Fruit fly (Drosophila melanogaster): ENCODE data around the gene CG10347.

dm6 chrX:11855950-11856349 lies 1.2 kb upstream of the CG10347 start:
- no peak for TF ChIP-seq psq (optimal IDR thresholded peaks at IDR 0.05)
- TF ChIP-seq pan (optimal IDR thresholded peaks at IDR 0.05): no peak
- TF ChIP-seq CG8478 (optimal IDR thresholded peaks at IDR 0.05): no peak
- TF ChIP-seq EcR (GFP tag; optimal IDR thresholded peaks at IDR 0.05): no peak
- TF ChIP-seq usp (GFP tag; optimal IDR thresholded peaks at IDR 0.05): no peak
- TF ChIP-seq Dll (optimal IDR thresholded peaks at IDR 0.05): no peak
